Worm (Caenorhabditis elegans) whole organism, early embryonic: Measurements from ENCODE around the gene nspg-7.1.

ENCODE experiments used
- B0310.2 ChIP-seq: sonication (generic microtip); optimal IDR thresholded peaks from 2 replicates; lab custom pipeline; 2016; ENCODE audit warnings: mild to moderate bottlenecking, missing genetic modification characterization, missing compliant biosample characterization
- F13C5.2 ChIP-seq: sonication (generic microtip); optimal IDR thresholded peaks from 2 replicates; lab custom pipeline; 2017; ENCODE audit warnings: mild to moderate bottlenecking, missing genetic modification characterization, inconsistent platforms, missing compliant biosample characterization
- aly-1 ChIP-seq: sonication (generic microtip); optimal IDR thresholded peaks from 2 replicates; lab custom pipeline; 2016; ENCODE audit warnings: missing genetic modification characterization, missing compliant biosample characterization
- ama-1 ChIP-seq: fragments of 150-350 bp; optimal IDR thresholded peaks from 2 replicates; lab custom pipeline; 2014
- ceh-13 ChIP-seq: fragments of 200-800 bp; sonication (Bioruptor generic); optimal IDR thresholded peaks from 2 replicates; lab custom pipeline; 2018; ENCODE audit warnings: mild to moderate bottlenecking, missing genetic modification characterization, missing compliant biosample characterization
- ceh-36 ChIP-seq: sonication (generic microtip); optimal IDR thresholded peaks from 2 replicates; lab custom pipeline; 2016; ENCODE audit warnings: missing genetic modification characterization, inconsistent platforms, missing compliant biosample characterization
- ets-7 ChIP-seq: sonication (generic microtip); optimal IDR thresholded peaks from 2 replicates; lab custom pipeline; 2016; ENCODE audit warnings: missing genotype, missing genetic modification characterization, missing compliant biosample characterization
- flt-1 ChIP-seq: fragments of 200-800 bp; sonication (Bioruptor generic); IDR thresholded peaks from 2 replicates; pipeline ENCODE4 v1.3.6; 2022; ENCODE audit warnings: missing genetic modification characterization, missing compliant biosample characterization
- hmbx-1 ChIP-seq: sonication (generic microtip); optimal IDR thresholded peaks from 2 replicates; lab custom pipeline; 2016; ENCODE audit warnings: mild to moderate bottlenecking, missing genetic modification characterization, missing compliant biosample characterization
- hmg-4 ChIP-seq: fragments of 200-800 bp; sonication (Bioruptor generic); optimal IDR thresholded peaks from 2 replicates; lab custom pipeline; 2018; ENCODE audit warnings: mild to moderate bottlenecking, missing genetic modification characterization, missing compliant biosample characterization
- hnd-1 ChIP-seq: sonication (generic microtip); optimal IDR thresholded peaks from 2 replicates; lab custom pipeline; 2016; ENCODE audit warnings: missing genetic modification characterization, missing compliant biosample characterization
- pes-1 ChIP-seq: fragments of 200-800 bp; sonication (Bioruptor generic); IDR thresholded peaks from 2 replicates; pipeline ENCODE4 v1.3.6; 2022; ENCODE audit warnings: missing genetic modification reagents, missing genetic modification characterization, missing compliant biosample characterization
- scrt-1 ChIP-seq: fragments of 200-800 bp; sonication (Bioruptor generic); IDR thresholded peaks from 2 replicates; pipeline ENCODE4 v1.3.6; 2022; ENCODE audit warnings: missing genetic modification characterization, missing compliant biosample characterization
- sea-1 ChIP-seq: fragments of 200-800 bp; sonication (Bioruptor generic); conservative IDR thresholded peaks from 2 replicates; pipeline ENCODE4 v1.3.6; 2022; ENCODE audit warnings: missing genetic modification characterization, missing compliant biosample characterization
- tbx-11 ChIP-seq: fragments of 200-800 bp; sonication (Bioruptor generic); IDR thresholded peaks from 2 replicates; pipeline ENCODE4 v1.3.6; 2022; ENCODE audit warnings: missing genetic modification characterization, missing compliant biosample characterization
- tbx-37 ChIP-seq: fragments of 200-800 bp; sonication (Bioruptor generic); conservative IDR thresholded peaks from 2 replicates; pipeline ENCODE4 v1.3.6; 2022; ENCODE audit warnings: missing genetic modification reagents, missing genetic modification characterization, missing compliant biosample characterization
- tra-4 ChIP-seq: sonication (generic microtip); optimal IDR thresholded peaks from 2 replicates; lab custom pipeline; 2017; ENCODE audit warnings: missing genetic modification characterization, missing compliant biosample characterization

Gene nspg-7.1

DNA sequence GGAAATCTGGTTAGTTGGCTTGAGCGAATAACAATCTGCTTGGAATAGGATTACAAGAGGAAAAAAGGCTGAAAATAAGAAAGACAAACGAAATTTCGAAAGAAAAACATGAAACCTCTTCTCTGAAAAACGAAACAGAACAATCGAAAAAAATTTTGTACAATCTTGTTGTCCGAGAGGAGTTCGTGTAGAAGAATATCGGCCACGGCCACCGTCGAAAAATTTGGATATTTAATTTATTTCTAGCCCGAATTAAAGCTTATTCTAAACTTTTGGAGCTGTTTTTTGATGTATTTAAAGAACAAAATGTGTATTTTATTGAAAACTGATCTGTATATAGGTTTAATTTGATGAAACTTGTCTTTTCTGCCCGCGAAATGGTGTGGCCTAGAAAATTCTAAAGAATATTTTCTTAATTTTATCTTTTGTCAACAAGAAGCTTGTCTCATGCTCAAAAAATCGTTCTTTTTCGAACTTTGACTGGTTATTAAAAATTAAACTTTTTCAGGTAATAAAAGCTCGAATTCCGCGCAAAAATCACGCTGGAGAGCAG, 6.0 kb upstream of the nspg-7.1 start, which contains the start of gene T20D3.5:
TSS of gene T20D3.5 (plus strand) at position 503 of the 553 bp plus-strand sequence.
- TF ChIP-seq F13C5.2 (tag; lab: Kevin White, UChicago) (no peak), tbx-37 (GFP tag; lab: Robert Waterston, UW) (no peak), B0310.2 (tag; lab: Kevin White, UChicago) (no peak), tra-4 (tag; lab: Kevin White, UChicago) (no peak), ets-7 (tag; lab: Kevin White, UChicago) (no peak), hmg-4 (GFP tag; lab: Kevin White, UChicago) (no peak), pes-1 (GFP tag; lab: Robert Waterston, UW) (no peak), hmbx-1 (tag; lab: Kevin White, UChicago) (no peak), ceh-36 (tag; lab: Kevin White, UChicago) (no peak), flt-1 (GFP tag; lab: Robert Waterston, UW) (no peak), tbx-11 (GFP tag; lab: Robert Waterston, UW) (no peak), ceh-13 (no peak), scrt-1 (no peak), ama-1 (lab: Kevin White, UChicago) (no peak), aly-1 (tag; lab: Kevin White, UChicago) (no peak), hnd-1 (tag; lab: Kevin White, UChicago) (no peak)

DNA sequence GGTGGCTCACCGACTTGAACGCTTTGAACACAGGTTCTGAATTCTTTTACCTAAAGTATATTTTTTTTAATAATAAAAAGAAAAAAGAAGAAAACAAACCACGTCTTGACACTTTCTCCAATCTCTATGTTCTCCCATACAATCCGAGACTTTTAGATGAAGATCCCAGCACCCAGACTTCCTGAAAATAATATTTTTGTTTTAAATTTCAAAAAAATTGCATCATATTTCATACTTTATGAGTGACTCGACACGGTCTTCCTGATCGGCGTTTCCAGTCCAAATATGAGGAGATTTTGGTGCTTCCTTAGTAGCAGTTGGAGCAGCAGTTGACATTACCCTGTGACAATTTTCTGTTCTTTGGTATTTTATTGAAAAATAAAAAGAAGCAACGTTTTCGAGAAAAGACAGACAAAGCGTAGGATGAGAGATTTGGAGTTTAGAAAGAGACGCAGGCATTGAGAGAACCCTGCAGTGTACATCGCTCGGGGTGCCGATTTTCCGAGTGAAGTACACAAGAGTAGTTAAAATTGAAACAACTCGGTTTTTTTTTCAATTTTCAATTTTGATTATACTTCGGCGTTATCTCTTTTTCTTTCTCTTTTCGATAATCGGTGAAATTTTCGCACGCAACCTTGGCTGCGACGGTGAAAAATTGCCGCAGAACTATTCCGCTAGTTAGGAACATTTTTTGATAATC, 5.0 kb upstream of the nspg-7.1 start, which contains the start of the genes coa-4 and T20D3.14:
TSS of gene coa-4 (minus strand) at position 51 of the 700 bp plus-strand sequence.
TSS of gene T20D3.14 (minus strand) at position 358 of the 700 bp plus-strand sequence.
- TF ChIP-seq ets-7 (tag; lab: Kevin White, UChicago) = no peak
- no peak for TF ChIP-seq B0310.2 (tag; lab: Kevin White, UChicago)
- no peak for TF ChIP-seq flt-1 (GFP tag; lab: Robert Waterston, UW)
- no peak for TF ChIP-seq F13C5.2 (tag; lab: Kevin White, UChicago)
- TF ChIP-seq aly-1 (tag; lab: Kevin White, UChicago) = no peak
- no peak for TF ChIP-seq ceh-36 (tag; lab: Kevin White, UChicago)
- no peak for TF ChIP-seq tra-4 (tag; lab: Kevin White, UChicago)
- TF ChIP-seq tbx-11 (GFP tag; lab: Robert Waterston, UW) = no peak
- TF ChIP-seq ceh-13 = no peak
- TF ChIP-seq hnd-1 (tag; lab: Kevin White, UChicago) = no peak
- no peak for TF ChIP-seq hmg-4 (GFP tag; lab: Kevin White, UChicago)
- TF ChIP-seq sea-1 = no peak
- no peak for TF ChIP-seq ama-1 (lab: Kevin White, UChicago)
- no peak for TF ChIP-seq tbx-37 (GFP tag; lab: Robert Waterston, UW)
- TF ChIP-seq hmbx-1 (tag; lab: Kevin White, UChicago) = no peak
- no peak for TF ChIP-seq pes-1 (GFP tag; lab: Robert Waterston, UW)
- TF ChIP-seq scrt-1 = no peak

DNA sequence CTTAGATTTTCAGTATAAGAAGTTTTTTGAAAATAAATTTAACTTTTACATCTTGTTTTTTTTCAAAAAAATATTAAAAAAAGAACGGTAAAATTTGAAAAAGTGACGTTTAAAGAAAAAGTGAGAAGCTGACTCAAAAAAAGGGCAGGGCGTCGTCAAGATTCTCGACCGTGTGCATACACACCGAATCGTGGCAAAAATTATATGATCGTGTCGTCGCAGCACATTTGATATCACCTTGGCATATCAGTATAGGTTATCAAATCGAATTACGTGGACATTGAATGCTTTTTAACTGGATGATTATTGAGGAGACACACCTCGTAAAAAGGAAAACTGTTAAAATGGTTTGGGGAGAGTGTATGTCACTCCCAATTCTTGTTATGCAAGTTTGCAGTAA, 2.4 kb upstream of the nspg-7.1 start:
- no peak for TF ChIP-seq ceh-36 (tag; lab: Kevin White, UChicago)
- TF ChIP-seq ets-7 (tag; lab: Kevin White, UChicago) = no peak
- no peak for TF ChIP-seq hmbx-1 (tag; lab: Kevin White, UChicago)
- TF ChIP-seq flt-1 (GFP tag; lab: Robert Waterston, UW) = no peak
- TF ChIP-seq ama-1 (lab: Kevin White, UChicago) = no peak
- no peak for TF ChIP-seq tbx-37 (GFP tag; lab: Robert Waterston, UW)
- no peak for TF ChIP-seq pes-1 (GFP tag; lab: Robert Waterston, UW)
- no peak for TF ChIP-seq hnd-1 (tag; lab: Kevin White, UChicago)
- TF ChIP-seq hmg-4 (GFP tag; lab: Kevin White, UChicago) = no peak
- no peak for TF ChIP-seq ceh-13
- TF ChIP-seq tbx-11 (GFP tag; lab: Robert Waterston, UW) = no peak
- no peak for TF ChIP-seq sea-1
- no peak for TF ChIP-seq scrt-1
- TF ChIP-seq aly-1 (tag; lab: Kevin White, UChicago) = no peak

DNA sequence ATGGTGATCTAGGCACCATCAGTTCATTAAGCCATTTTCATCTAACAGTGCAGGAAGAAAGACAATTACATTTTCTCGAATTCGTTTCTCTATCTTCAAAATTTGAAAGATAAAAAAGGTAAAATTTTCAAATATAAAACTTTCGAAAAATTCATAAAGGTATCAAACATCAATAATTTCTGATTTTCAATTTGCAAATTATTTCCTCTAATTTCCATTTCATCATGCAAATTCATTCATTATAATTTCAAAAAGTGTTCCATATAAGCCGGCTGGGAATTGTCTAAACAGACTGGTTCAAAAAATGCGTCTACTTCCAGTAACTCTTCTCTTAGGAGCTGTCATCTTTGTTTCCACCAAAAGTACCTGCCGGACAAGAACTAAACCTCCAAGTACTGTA, 2.9 kb downstream of the nspg-7.1 start, which contains the start of gene clec-183:
TSS of gene clec-183 (plus strand) at position 301 of the 400 bp plus-strand sequence.
- TF ChIP-seq scrt-1 = no peak

DNA sequence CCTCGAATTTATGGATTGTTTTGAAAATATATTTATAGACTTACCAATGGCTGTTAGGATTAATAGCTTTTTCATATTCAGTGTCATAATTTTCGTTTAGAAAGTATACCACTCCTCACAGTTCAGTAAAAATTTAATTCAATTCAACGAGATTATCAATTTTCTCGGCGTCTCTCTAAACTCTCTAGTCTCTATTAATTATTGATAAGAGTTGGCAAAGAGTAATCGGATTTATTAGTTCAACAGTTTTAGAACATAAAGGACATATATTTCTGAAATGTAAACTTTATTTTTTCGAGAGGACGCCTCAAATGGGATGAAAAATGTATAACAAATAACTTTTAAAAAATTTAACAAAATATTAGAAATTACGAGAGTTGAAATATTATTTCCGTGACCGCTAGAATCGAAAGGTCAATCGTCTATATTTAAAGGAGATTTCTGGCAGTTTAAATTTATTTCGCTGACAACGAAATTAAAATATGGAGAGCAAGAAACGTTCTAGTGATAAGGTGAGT, 6.6 kb downstream of the nspg-7.1 start, which contains the start of the genes nspg-11 and F49C12.15:
TSS of gene nspg-11 (minus strand) at position 101 of the 518 bp plus-strand sequence.
TSS of gene F49C12.15 (plus strand) at position 468 of the 518 bp plus-strand sequence.
- TF ChIP-seq B0310.2 (tag; lab: Kevin White, UChicago) = no peak
- no peak for TF ChIP-seq tra-4 (tag; lab: Kevin White, UChicago)
- no peak for TF ChIP-seq sea-1

- no peak for TF ChIP-seq pes-1 (GFP tag; lab: Robert Waterston, UW)
- TF ChIP-seq aly-1 (tag; lab: Kevin White, UChicago) = no peak
- no peak for TF ChIP-seq ceh-36 (tag; lab: Kevin White, UChicago)
- no peak for TF ChIP-seq hnd-1 (tag; lab: Kevin White, UChicago)
- no peak for TF ChIP-seq B0310.2 (tag; lab: Kevin White, UChicago)
- TF ChIP-seq ets-7 (tag; lab: Kevin White, UChicago) = no peak
- no peak for TF ChIP-seq tra-4 (tag; lab: Kevin White, UChicago)
- TF ChIP-seq flt-1 (GFP tag; lab: Robert Waterston, UW) = no peak
Observed at ce11 chrIV:9322489-9322888, 8.2 kb downstream of the nspg-7.1 start.
